Fruit fly (Drosophila melanogaster) whole organism, embryonic: Measurements from ENCODE around the gene hd.

Source experiments
- B-H1 ChIP-seq: fragments of 200-800 bp; sonication (Bioruptor generic); IDR thresholded peaks from 3 replicates; pipeline ENCODE4 v1.3.6; 2022; ENCODE audit warnings: missing biosample characterization, missing genetic modification characterization
- BEAF-32 ChIP-seq: fragments of 200-800 bp; sonication (Bioruptor generic); optimal IDR thresholded peaks from 3 replicates; lab custom pipeline; 2017; ENCODE audit warnings: missing biosample characterization, missing genetic modification characterization, mild to moderate bottlenecking, moderate library complexity, missing genetic modification reagents
- CG10959 ChIP-seq: fragments of 200-800 bp; sonication (Bioruptor generic); IDR thresholded peaks from 2 replicates; pipeline ENCODE4 v1.3.6; 2022; ENCODE audit warnings: missing biosample characterization, missing genetic modification characterization
- CG11723 ChIP-seq: fragments of 200-800 bp; sonication (Bioruptor generic); optimal IDR thresholded peaks from 2 replicates; lab custom pipeline; 2017; ENCODE audit warnings: missing biosample characterization, mild to moderate bottlenecking, missing genetic modification characterization
- CG12769 ChIP-seq: fragments of 200-800 bp; sonication (Bioruptor generic); optimal IDR thresholded peaks from 2 replicates; lab custom pipeline; 2019; ENCODE audit warnings: missing biosample characterization, mild to moderate bottlenecking, missing genetic modification characterization, moderate library complexity
- CG14667 ChIP-seq: fragments of 200-800 bp; sonication (Bioruptor generic); IDR thresholded peaks from 2 replicates; pipeline ENCODE4 v1.3.6; 2022; ENCODE audit warnings: missing biosample characterization, missing genetic modification characterization
- CG15011 ChIP-seq: fragments of 200-800 bp; sonication (Bioruptor generic); optimal IDR thresholded peaks from 3 replicates; lab custom pipeline; 2018; ENCODE audit warnings: missing biosample characterization, mild to moderate bottlenecking, missing genetic modification characterization
- CG17802 ChIP-seq: fragments of 200-800 bp; sonication (Bioruptor generic); optimal IDR thresholded peaks from 2 replicates; lab custom pipeline; 2018; ENCODE audit warnings: missing biosample characterization, mild to moderate bottlenecking, missing genetic modification characterization, moderate library complexity
- CG1792 ChIP-seq: fragments of 200-800 bp; sonication (Bioruptor generic); optimal IDR thresholded peaks from 2 replicates; lab custom pipeline; 2016; ENCODE audit warnings: missing biosample characterization, missing genetic modification characterization
- CG2199 ChIP-seq: fragments of 200-800 bp; sonication (Bioruptor generic); IDR thresholded peaks from 3 replicates; pipeline ENCODE4 v1.3.6; 2022; ENCODE audit warnings: missing biosample characterization, missing genetic modification characterization
- CG2712 ChIP-seq: fragments of 200-800 bp; optimal IDR thresholded peaks from 3 replicates; lab custom pipeline; 2019; ENCODE audit warnings: missing biosample characterization, mild to moderate bottlenecking, missing genetic modification characterization, moderate library complexity
- CG2889 ChIP-seq: fragments of 200-800 bp; sonication (Bioruptor generic); IDR thresholded peaks from 3 replicates; pipeline ENCODE4 v1.3.6; 2022; ENCODE audit warnings: missing biosample characterization, missing genetic modification characterization
- CG32767 ChIP-seq: fragments of 200-800 bp; sonication (Bioruptor generic); IDR thresholded peaks from 2 replicates; pipeline ENCODE4 v1.3.6; 2022; ENCODE audit warnings: missing biosample characterization, missing genetic modification characterization
- CG3995 ChIP-seq: fragments of 200-800 bp; sonication (Bioruptor generic); optimal IDR thresholded peaks from 3 replicates; lab custom pipeline; 2016; ENCODE audit warnings: missing biosample characterization, missing genetic modification characterization
- CG8359 ChIP-seq: fragments of 200-800 bp; sonication (Bioruptor generic); optimal IDR thresholded peaks from 2 replicates; lab custom pipeline; 2017; ENCODE audit warnings: missing biosample characterization, mild to moderate bottlenecking, missing genetic modification characterization, borderline replicate concordance
- CG8388 ChIP-seq: fragments of 200-800 bp; sonication (Bioruptor generic); optimal IDR thresholded peaks from 2 replicates; lab custom pipeline; 2019; ENCODE audit warnings: missing biosample characterization, mild to moderate bottlenecking, missing genetic modification characterization, moderate library complexity
- D ChIP-seq, 2 experiments: fragments of 200-800 bp in 1 of 2; fragments of >200 bp in 1 of 2; sonication (Bioruptor generic) in 1 of 2; optimal IDR thresholded peaks; 2 replicates in 1 of 2; 3 replicates in 1 of 2; lab custom pipeline; 2017; ENCODE audit warnings: mild to moderate bottlenecking in 1 of 2, missing biosample characterization in 1 of 2, missing genetic modification characterization in 1 of 2, missing genetic modification reagents in 1 of 2
- Dref ChIP-seq: fragments of 200-800 bp; sonication (Bioruptor generic); IDR thresholded peaks from 2 replicates; pipeline ENCODE4 v1.3.6; 2022; ENCODE audit warnings: missing biosample characterization, missing genetic modification characterization
- Elba2 ChIP-seq: fragments of 200-800 bp; sonication (Bioruptor generic); optimal IDR thresholded peaks from 3 replicates; lab custom pipeline; 2016; ENCODE audit warnings: missing biosample characterization, missing genetic modification characterization
- H15 ChIP-seq: fragments of 200-800 bp; sonication (Bioruptor generic); IDR thresholded peaks from 3 replicates; pipeline ENCODE4 v1.3.6; 2022; ENCODE audit warnings: missing biosample characterization, missing genetic modification characterization
- Hmr ChIP-seq: fragments of 200-800 bp; sonication (Bioruptor generic); optimal IDR thresholded peaks from 3 replicates; lab custom pipeline; 2017; ENCODE audit warnings: mild to moderate bottlenecking, missing biosample characterization, missing genetic modification reagents, missing genetic modification characterization
- Jarid2 ChIP-seq: fragments of 200-800 bp; sonication (Bioruptor generic); optimal IDR thresholded peaks from 3 replicates; lab custom pipeline; 2017; ENCODE audit warnings: mild to moderate bottlenecking, missing biosample characterization, missing genetic modification reagents, missing genetic modification characterization
- Lhr ChIP-seq: fragments of 200-800 bp; sonication (Bioruptor generic); optimal IDR thresholded peaks from 3 replicates; lab custom pipeline; 2017; ENCODE audit warnings: mild to moderate bottlenecking, missing biosample characterization, missing genetic modification reagents, missing genetic modification characterization
- Mad ChIP-seq: fragments of 200-800 bp; sonication (Bioruptor generic); optimal IDR thresholded peaks from 2 replicates; lab custom pipeline; 2016; ENCODE audit warnings: missing biosample characterization, missing genetic modification characterization
- Meics ChIP-seq: fragments of 200-800 bp; sonication (Bioruptor generic); optimal IDR thresholded peaks from 2 replicates; lab custom pipeline; 2017; ENCODE audit warnings: missing biosample characterization, mild to moderate bottlenecking, missing genetic modification characterization
- Oaz ChIP-seq: fragments of 200-800 bp; sonication (Bioruptor generic); IDR thresholded peaks from 2 replicates; pipeline ENCODE4 v1.3.6; 2022; ENCODE audit warnings: missing biosample characterization, missing genetic modification characterization
- Pdp1 ChIP-seq, 2 experiments: fragments of 200-800 bp; sonication (Bioruptor generic); optimal IDR thresholded peaks; 3 replicates each; lab custom pipeline; 2016; ENCODE audit warnings: missing biosample characterization in 2 of 2, missing genetic modification characterization in 2 of 2, mild to moderate bottlenecking in 1 of 2, moderate library complexity in 1 of 2
- Ptx1 ChIP-seq: fragments of 200-800 bp; sonication (Bioruptor generic); IDR thresholded peaks from 2 replicates; pipeline ENCODE4 v1.3.6; 2022; ENCODE audit warnings: missing biosample characterization, missing genetic modification characterization
- Sox100B ChIP-seq: fragments of 200-800 bp; sonication (Bioruptor generic); optimal IDR thresholded peaks from 3 replicates; lab custom pipeline; 2018; ENCODE audit warnings: missing biosample characterization, mild to moderate bottlenecking, missing genetic modification characterization
- amos ChIP-seq: fragments of 200-800 bp; sonication (Bioruptor generic); IDR thresholded peaks from 2 replicates; pipeline ENCODE4 v1.3.6; 2022; ENCODE audit warnings: missing biosample characterization, missing genetic modification characterization; ENCODE audit not compliant: partially characterized antibody
- ase ChIP-seq: fragments of 200-800 bp; sonication (Bioruptor generic); IDR thresholded peaks from 3 replicates; pipeline ENCODE4 v1.3.6; 2022; ENCODE audit warnings: missing biosample characterization, missing genetic modification characterization
- bbx ChIP-seq: fragments of 200-800 bp; sonication (Bioruptor generic); IDR thresholded peaks from 2 replicates; pipeline ENCODE4 v1.3.6; 2022; ENCODE audit warnings: missing biosample characterization, missing genetic modification characterization; ENCODE audit not compliant: partially characterized antibody
- bcd ChIP-seq: fragments of 200-800 bp; sonication (Bioruptor generic); optimal IDR thresholded peaks from 2 replicates; lab custom pipeline; 2017; ENCODE audit warnings: missing biosample characterization, mild to moderate bottlenecking, missing genetic modification characterization
- chm ChIP-seq: fragments of 200-800 bp; sonication (Bioruptor generic); IDR thresholded peaks from 2 replicates; pipeline ENCODE4 v1.3.6; 2022; ENCODE audit warnings: missing biosample characterization, missing genetic modification characterization
- ci ChIP-seq: fragments of 200-800 bp; sonication (Bioruptor generic); IDR thresholded peaks from 3 replicates; pipeline ENCODE4 v1.3.6; 2022; ENCODE audit warnings: missing biosample characterization, missing genetic modification characterization
- gt ChIP-seq: fragments of 200-800 bp; sonication (Bioruptor generic); IDR thresholded peaks from 2 replicates; pipeline ENCODE4 v1.3.6; 2022; ENCODE audit warnings: missing biosample characterization, missing genetic modification characterization
- lilli ChIP-seq: fragments of 200-800 bp; sonication (Bioruptor generic); optimal IDR thresholded peaks from 3 replicates; lab custom pipeline; 2016; ENCODE audit warnings: missing biosample characterization, missing genetic modification characterization
- lov ChIP-seq, 2 experiments: fragments of 200-800 bp in 1 of 2; fragments of >200 bp in 1 of 2; sonication (Bioruptor generic) in 1 of 2; IDR thresholded peaks in 1 of 2; optimal IDR thresholded peaks in 1 of 2; 2 replicates in 1 of 2; 3 replicates in 1 of 2; pipeline versions ENCODE4 v1.3.6 to Lab custom; 2017 to 2022; ENCODE audit warnings: missing biosample characterization in 1 of 2, missing genetic modification characterization in 1 of 2
- mirr ChIP-seq: fragments of 200-800 bp; sonication (Bioruptor generic); optimal IDR thresholded peaks from 3 replicates; lab custom pipeline; 2018; ENCODE audit warnings: missing biosample characterization, mild to moderate bottlenecking, missing genetic modification characterization
- org-1 ChIP-seq: fragments of 200-800 bp; sonication (Bioruptor generic); optimal IDR thresholded peaks from 2 replicates; lab custom pipeline; 2017; ENCODE audit warnings: missing biosample characterization, missing genetic modification characterization
- pho ChIP-seq: fragments of 200-800 bp; sonication (Bioruptor generic); optimal IDR thresholded peaks from 2 replicates; lab custom pipeline; 2016; ENCODE audit warnings: missing biosample characterization, missing genetic modification characterization
- repo ChIP-seq: fragments of 200-800 bp; sonication (Bioruptor generic); optimal IDR thresholded peaks from 2 replicates; lab custom pipeline; 2016; ENCODE audit warnings: missing biosample characterization, missing genetic modification characterization
- salm ChIP-seq: fragments of 200-800 bp; sonication (Bioruptor generic); optimal IDR thresholded peaks from 2 replicates; lab custom pipeline; 2018; ENCODE audit warnings: missing biosample characterization, mild to moderate bottlenecking, missing genetic modification characterization
- toy ChIP-seq: fragments of 200-800 bp; sonication (Bioruptor generic); IDR thresholded peaks from 2 replicates; pipeline ENCODE4 v1.3.6; 2022; ENCODE audit warnings: missing biosample characterization, missing genetic modification characterization
- trh ChIP-seq: fragments of 200-800 bp; sonication (Bioruptor generic); optimal IDR thresholded peaks from 2 replicates; lab custom pipeline; 2016; ENCODE audit warnings: missing biosample characterization, missing genetic modification characterization
- twi ChIP-seq: fragments of 200-800 bp; optimal IDR thresholded peaks from 2 replicates; lab custom pipeline; 2019; ENCODE audit warnings: missing biosample characterization, mild to moderate bottlenecking, missing genetic modification characterization, moderate library complexity
- unpg ChIP-seq: fragments of 200-800 bp; sonication (Bioruptor generic); optimal IDR thresholded peaks from 3 replicates; lab custom pipeline; 2018; ENCODE audit warnings: missing biosample characterization, mild to moderate bottlenecking, missing genetic modification characterization, moderate library complexity
- wdn ChIP-seq: fragments of 200-800 bp; sonication (Bioruptor generic); IDR thresholded peaks from 2 replicates; pipeline ENCODE4 v1.3.6; 2022; ENCODE audit warnings: missing biosample characterization, missing genetic modification characterization

hd gene

DNA sequence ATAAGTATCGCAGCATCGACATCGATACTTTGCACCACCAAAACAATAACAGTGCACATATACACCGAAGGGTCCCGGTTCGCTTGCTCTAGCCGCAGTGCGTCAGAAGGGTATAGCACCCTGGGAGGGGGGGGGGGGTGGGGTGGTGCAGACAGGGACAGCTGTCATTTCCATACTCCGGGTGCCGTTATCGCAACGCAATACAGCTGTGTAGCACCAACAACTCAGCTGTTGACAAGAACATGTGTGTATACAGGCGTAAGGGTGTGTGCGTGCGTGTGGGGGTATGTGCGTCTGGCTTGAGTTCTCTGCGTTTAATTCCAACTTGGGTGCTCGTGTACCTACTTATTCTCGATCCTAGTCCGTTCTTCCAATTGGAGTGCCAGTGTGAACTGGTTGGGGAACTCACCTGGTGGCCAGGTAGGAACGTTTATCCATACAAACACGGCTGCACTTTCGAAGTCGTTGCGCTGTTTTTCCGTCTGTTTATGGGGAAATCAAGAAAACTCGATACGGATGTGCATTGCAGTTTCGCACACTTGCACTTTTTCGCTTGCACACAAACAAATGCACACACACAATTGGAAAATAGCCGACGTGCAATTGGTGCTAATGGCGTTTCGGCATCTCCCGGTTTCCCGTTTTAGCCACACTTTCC is 7.1 kb downstream of the hd start (continued):
- no peak for TF ChIP-seq CG8359 (GFP tag; lab: Kevin White, UChicago)
- no peak for TF ChIP-seq CG1792 (GFP tag; lab: Kevin White, UChicago)
- peak; percentile 29; the same call in 1 of the 3 replicates for TF ChIP-seq CG2199 (GFP tag; lab: Robert Waterston, UW)
- no peak for TF ChIP-seq pho (GFP tag; lab: Kevin White, UChicago)
- TF ChIP-seq Mad, result no peak
- no peak for TF ChIP-seq lov (optimal IDR thresholded peaks at IDR 0.05; lab: Kevin White, UChicago)
- TF ChIP-seq lov (GFP tag; IDR thresholded peaks at IDR 0.05; lab: Robert Waterston, UW), result 0 out of 3 replicates have a peak, but pooled peaks have one; percentile 19
- no peak for TF ChIP-seq Oaz (GFP tag; lab: Robert Waterston, UW)
- peak; percentile 44 for TF ChIP-seq Hmr (GFP tag; lab: Kevin White, UChicago)
- no peak for TF ChIP-seq CG2889 (GFP tag; lab: Robert Waterston, UW)
- no peak for TF ChIP-seq H15
- TF ChIP-seq BEAF-32 (GFP tag; lab: Kevin White, UChicago), result no peak
- no peak for TF ChIP-seq Pdp1 (GFP tag; optimal IDR thresholded peaks at IDR 0.05; lab: Kevin White, UChicago)
- no peak for TF ChIP-seq CG15011 (GFP tag; lab: Kevin White, UChicago)
- TF ChIP-seq ase (GFP tag; lab: Robert Waterston, UW), result no peak; the same call in 2 of the 3 replicates
- TF ChIP-seq CG2712 (tag; lab: Kevin White, UChicago), result no peak
- no peak for TF ChIP-seq CG3995 (GFP tag; lab: Kevin White, UChicago)
- TF ChIP-seq toy, result no peak
- no peak for TF ChIP-seq Sox100B (GFP tag; lab: Kevin White, UChicago)
- peak; percentile 66 for TF ChIP-seq chm (GFP tag; lab: Robert Waterston, UW)
- TF ChIP-seq Dref (GFP tag; lab: Robert Waterston, UW), result peak; percentile 35; the same call in 1 of the 2 replicates
- TF ChIP-seq CG32767, result peak; percentile 79
- TF ChIP-seq bcd (GFP tag; lab: Kevin White, UChicago), result no peak
- TF ChIP-seq mirr (GFP tag; lab: Kevin White, UChicago), result peak; percentile 87
- TF ChIP-seq CG10959 (GFP tag; lab: Robert Waterston, UW), result no peak
- no peak for TF ChIP-seq CG12769 (tag; lab: Kevin White, UChicago)
- peak; percentile 75 for TF ChIP-seq twi
- no peak for TF ChIP-seq Ptx1 (GFP tag; lab: Robert Waterston, UW)
- no peak; the same call in 2 of the 3 replicates for TF ChIP-seq B-H1 (GFP tag; lab: Robert Waterston, UW)
- no peak for TF ChIP-seq Jarid2 (GFP tag; lab: Kevin White, UChicago)
- peak; percentile 24; the same call in 1 of the 2 replicates for TF ChIP-seq amos
- no peak for TF ChIP-seq CG11723 (GFP tag; lab: Kevin White, UChicago)
- no peak for TF ChIP-seq D (optimal IDR thresholded peaks at IDR 0.05; lab: Kevin White, UChicago)
- no peak for TF ChIP-seq D (GFP tag; optimal IDR thresholded peaks at IDR 0.05; lab: Kevin White, UChicago)
- TF ChIP-seq lilli, result no peak
- no peak for TF ChIP-seq unpg
- peak; percentile 16; the same call in 1 of the 2 replicates for TF ChIP-seq CG14667 (GFP tag; lab: Robert Waterston, UW)
- peak; percentile 44; the same call in 1 of the 2 replicates for TF ChIP-seq bbx (GFP tag; lab: Robert Waterston, UW)
- TF ChIP-seq org-1 (GFP tag; lab: Kevin White, UChicago), result peak; percentile 29
- TF ChIP-seq CG17802 (tag; lab: Kevin White, UChicago), result no peak
- no peak for TF ChIP-seq repo (GFP tag; lab: Kevin White, UChicago)
- no peak for TF ChIP-seq salm
- TF ChIP-seq wdn (GFP tag; lab: Robert Waterston, UW), result no peak
- TF ChIP-seq Meics (GFP tag; lab: Kevin White, UChicago), result peak; percentile 2
- no peak for TF ChIP-seq CG8388 (GFP tag; lab: Kevin White, UChicago)
- no peak for TF ChIP-seq Lhr (GFP tag; lab: Kevin White, UChicago)
- no peak for TF ChIP-seq gt (GFP tag; lab: Robert Waterston, UW)
- no peak for TF ChIP-seq trh (GFP tag; lab: Kevin White, UChicago)
- TF ChIP-seq ci (GFP tag; lab: Robert Waterston, UW), result no peak
- TF ChIP-seq Elba2 (GFP tag; lab: Kevin White, UChicago), result peak; percentile 84
